Worm (Caenorhabditis elegans): Measurements from ENCODE around the gene col-150.

DNA sequence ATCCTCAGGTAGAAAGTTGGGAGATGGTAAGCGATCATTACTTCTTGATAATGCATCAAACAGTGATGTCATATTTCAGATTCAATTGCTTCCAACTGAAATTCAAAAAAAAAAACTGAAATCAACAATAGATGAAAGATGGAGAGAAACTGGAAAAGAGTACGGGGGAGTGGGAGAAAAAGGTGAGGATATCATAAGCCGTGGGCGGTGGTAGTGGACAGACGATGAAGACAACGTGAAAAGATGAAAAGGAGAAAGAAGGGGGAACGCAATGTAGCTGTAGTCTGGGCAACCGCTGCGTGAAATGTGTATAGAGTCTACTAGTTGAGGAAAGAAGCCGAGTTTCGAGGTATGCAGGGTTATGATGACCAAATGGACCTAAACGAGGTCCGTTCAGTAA lies 12.8 kb upstream of the col-150 start, which contains the start of gene che-12:
- no peak for TF ChIP-seq aly-2 (tag; optimal IDR thresholded peaks at IDR 0.05)
- no peak for TF ChIP-seq unc-62 (GFP tag; optimal IDR thresholded peaks at IDR 0.05)
- no peak for TF ChIP-seq lin-13 (GFP tag; optimal IDR thresholded peaks at IDR 0.05)
- no peak for TF ChIP-seq nhr-237 (tag; optimal IDR thresholded peaks at IDR 0.05)
- no peak for TF ChIP-seq mef-2 (tag; optimal IDR thresholded peaks at IDR 0.05)
- no peak for TF ChIP-seq zag-1 (tag; optimal IDR thresholded peaks at IDR 0.05)
- TF ChIP-seq ztf-11 (tag; optimal IDR thresholded peaks at IDR 0.05), result no peak
- no peak for TF ChIP-seq egl-27 (tag; optimal IDR thresholded peaks at IDR 0.05)
- no peak for TF ChIP-seq ama-1 (optimal IDR thresholded peaks at IDR 0.05)
- TF ChIP-seq zip-4 (GFP tag; optimal IDR thresholded peaks at IDR 0.05), result no peak
- no peak for TF ChIP-seq nhr-76 (tag; optimal IDR thresholded peaks at IDR 0.05)
- TF ChIP-seq lin-15B (tag; optimal IDR thresholded peaks at IDR 0.05), result no peak
- no peak for TF ChIP-seq sptf-1 (tag; optimal IDR thresholded peaks at IDR 0.05)
- TF ChIP-seq elt-3 (tag; optimal IDR thresholded peaks at IDR 0.05), result no peak
